Worm (Caenorhabditis elegans) whole organism, L1 larva: Measurements from ENCODE around the gene C07G3.10.

Experiments
- ceh-82 ChIP-seq, 3 experiments: fragments of 150-350 bp in 1 of 3; sonication (generic microtip) in 2 of 3; optimal IDR thresholded peaks; 2 replicates each; lab custom pipeline; 2014 to 2017; ENCODE audit warnings: missing biosample characterization in 3 of 3, missing genetic modification characterization in 3 of 3
- mef-2 ChIP-seq: fragments of 150-350 bp; optimal IDR thresholded peaks from 2 replicates; lab custom pipeline; 2014; ENCODE audit warnings: missing biosample characterization, missing genetic modification characterization
- nhr-11 ChIP-seq: fragments of 150-350 bp; optimal IDR thresholded peaks from 2 replicates; lab custom pipeline; 2014; ENCODE audit warnings: missing biosample characterization, missing genetic modification characterization
- ztf-11 ChIP-seq, 2 experiments: sonication (generic microtip); optimal IDR thresholded peaks; 2 replicates each; lab custom pipeline; 2016 to 2017; ENCODE audit warnings: missing genetic modification characterization in 2 of 2, missing biosample characterization in 1 of 2, missing compliant biosample characterization in 1 of 2

DNA sequence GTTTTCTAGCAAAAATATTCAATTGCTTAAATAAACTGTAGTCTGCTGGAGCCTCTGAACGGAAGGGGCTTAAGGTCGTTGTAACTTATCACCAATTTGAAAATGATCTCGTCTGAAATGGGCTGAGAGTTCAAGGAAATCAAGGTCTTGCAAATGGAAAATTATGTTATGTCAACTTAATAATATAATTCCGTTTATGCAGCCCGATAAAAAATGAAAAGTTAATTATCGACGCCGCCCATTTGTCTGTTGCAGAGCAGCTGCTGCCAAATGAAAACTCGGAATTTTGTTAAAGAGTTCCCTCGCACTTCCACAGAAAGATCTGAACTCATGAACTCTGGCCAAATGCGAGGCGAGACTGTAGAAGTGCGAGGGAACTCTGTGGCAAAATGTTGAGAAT is 39.0 kb downstream of the C07G3.10 start, which contains the start of gene srbc-67:
- TF ChIP-seq ztf-11 (tag; optimal IDR thresholded peaks at IDR 0.05; lab: Kevin White, UChicago) (no peak), ceh-82 (tag; optimal IDR thresholded peaks at IDR 0.05; lab: Kevin White, UChicago) (no peak), mef-2 (tag; lab: Kevin White, UChicago) (no peak), nhr-11 (no peak)
